Fruit fly (Drosophila melanogaster): ENCODE data around the gene CG13698.

- TF ChIP-seq psq (GFP tag; optimal IDR thresholded peaks at IDR 0.05) (no peak), Myc (optimal IDR thresholded peaks at IDR 0.05) (no peak), ey (GFP tag; optimal IDR thresholded peaks at IDR 0.05) (no peak), usp (GFP tag; optimal IDR thresholded peaks at IDR 0.05) (no peak), woc (GFP tag; optimal IDR thresholded peaks at IDR 0.05) (no peak), Dif (GFP tag; optimal IDR thresholded peaks at IDR 0.05; ENCODE audit: partially characterized antibody) (peak; percentile 14), brk (GFP tag; optimal IDR thresholded peaks at IDR 0.05) (no peak), rgr (GFP tag; optimal IDR thresholded peaks at IDR 0.05) (no peak), jim (GFP tag; optimal IDR thresholded peaks at IDR 0.05) (no peak), fru (GFP tag; optimal IDR thresholded peaks at IDR 0.05) (peak; percentile 22)
Observed at dm6 chr3L:18114038-18114926, 8.3 kb upstream of the CG13698 start.

All from whole organism, wandering third instar larva.